Fruit fly (Drosophila melanogaster) whole organism, embryonic: ENCODE measurements around the gene CG17929.

Source experiments
- Atf-2 ChIP-seq: fragments of 200-800 bp; sonication (Bioruptor generic); optimal IDR thresholded peaks from 2 replicates; lab custom pipeline; 2016; ENCODE audit warnings: missing biosample characterization, missing genetic modification characterization
- Bdp1 ChIP-seq: fragments of 200-800 bp; sonication (Bioruptor generic); optimal IDR thresholded peaks from 3 replicates; lab custom pipeline; 2016; ENCODE audit warnings: missing biosample characterization, missing genetic modification characterization
- C15 ChIP-seq: fragments of 200-800 bp; sonication (Bioruptor generic); IDR thresholded peaks from 3 replicates; pipeline ENCODE4 v1.3.6; 2022; ENCODE audit warnings: missing biosample characterization, missing genetic modification characterization
- CG10462 ChIP-seq: fragments of 200-800 bp; sonication (Bioruptor generic); optimal IDR thresholded peaks from 2 replicates; lab custom pipeline; 2016; ENCODE audit warnings: missing biosample characterization, missing genetic modification characterization
- CG10543 ChIP-seq: fragments of 200-800 bp; sonication (Bioruptor generic); optimal IDR thresholded peaks from 3 replicates; lab custom pipeline; 2017; ENCODE audit warnings: missing biosample characterization, mild to moderate bottlenecking, missing genetic modification characterization, moderate library complexity
- CG11504 ChIP-seq: fragments of 200-800 bp; sonication (Bioruptor generic); optimal IDR thresholded peaks from 3 replicates; lab custom pipeline; 2019; ENCODE audit warnings: missing biosample characterization, mild to moderate bottlenecking, missing genetic modification characterization, moderate library complexity
- CG12071 ChIP-seq: fragments of 200-800 bp; sonication (Bioruptor generic); optimal IDR thresholded peaks from 3 replicates; lab custom pipeline; 2018; ENCODE audit warnings: missing biosample characterization, mild to moderate bottlenecking, missing genetic modification characterization
- CG1233 ChIP-seq: fragments of 200-800 bp; sonication (Bioruptor generic); optimal IDR thresholded peaks from 4 replicates; lab custom pipeline; 2018; ENCODE audit warnings: missing biosample characterization, mild to moderate bottlenecking, missing genetic modification characterization
- CG12769 ChIP-seq: fragments of 200-800 bp; sonication (Bioruptor generic); optimal IDR thresholded peaks from 2 replicates; lab custom pipeline; 2019; ENCODE audit warnings: missing biosample characterization, mild to moderate bottlenecking, missing genetic modification characterization, moderate library complexity
- CG13123 ChIP-seq: fragments of 200-800 bp; sonication (Bioruptor generic); optimal IDR thresholded peaks from 2 replicates; lab custom pipeline; 2016; ENCODE audit warnings: missing biosample characterization, missing genetic modification characterization
- CG14965 ChIP-seq: fragments of 200-800 bp; sonication (Bioruptor generic); optimal IDR thresholded peaks from 2 replicates; lab custom pipeline; 2016; ENCODE audit warnings: missing biosample characterization, missing genetic modification characterization, borderline replicate concordance
- CG1529 ChIP-seq: fragments of 200-800 bp; sonication (Bioruptor generic); optimal IDR thresholded peaks from 3 replicates; lab custom pipeline; 2018; ENCODE audit warnings: missing biosample characterization, missing genetic modification characterization
- CG1602 ChIP-seq: fragments of 200-800 bp; sonication (Bioruptor generic); optimal IDR thresholded peaks from 3 replicates; lab custom pipeline; 2016; ENCODE audit warnings: missing biosample characterization, missing genetic modification characterization
- CG17328 ChIP-seq: fragments of 200-800 bp; sonication (Bioruptor generic); IDR thresholded peaks from 2 replicates; pipeline ENCODE4 v1.3.6; 2022; ENCODE audit warnings: missing biosample characterization, missing genetic modification characterization
- CG2120 ChIP-seq: fragments of 200-800 bp; sonication (Bioruptor generic); optimal IDR thresholded peaks from 3 replicates; lab custom pipeline; 2016; ENCODE audit warnings: missing biosample characterization, missing genetic modification characterization
- CG2199 ChIP-seq: fragments of 200-800 bp; sonication (Bioruptor generic); IDR thresholded peaks from 3 replicates; pipeline ENCODE4 v1.3.6; 2022; ENCODE audit warnings: missing biosample characterization, missing genetic modification characterization
- CG31224 ChIP-seq: fragments of 200-800 bp; sonication (Bioruptor generic); IDR thresholded peaks from 2 replicates; pipeline ENCODE4 v1.3.6; 2022; ENCODE audit warnings: missing biosample characterization, missing genetic modification characterization
- CG31365 ChIP-seq: fragments of 200-800 bp; sonication (Bioruptor generic); optimal IDR thresholded peaks from 2 replicates; lab custom pipeline; 2018; ENCODE audit warnings: missing biosample characterization, mild to moderate bottlenecking, missing genetic modification characterization
- CG3995 ChIP-seq: fragments of 200-800 bp; sonication (Bioruptor generic); optimal IDR thresholded peaks from 3 replicates; lab custom pipeline; 2016; ENCODE audit warnings: missing biosample characterization, missing genetic modification characterization
- CG4282 ChIP-seq: fragments of 200-800 bp; sonication (Bioruptor generic); optimal IDR thresholded peaks from 2 replicates; lab custom pipeline; 2016; ENCODE audit warnings: missing biosample characterization, missing genetic modification characterization
- CG4707 ChIP-seq: fragments of 200-800 bp; sonication (Bioruptor generic); optimal IDR thresholded peaks from 2 replicates; lab custom pipeline; 2018; ENCODE audit warnings: missing biosample characterization, mild to moderate bottlenecking, missing genetic modification characterization, moderate library complexity
- CG6854 ChIP-seq: fragments of 200-800 bp; sonication (Bioruptor generic); optimal IDR thresholded peaks from 3 replicates; lab custom pipeline; 2017; ENCODE audit warnings: missing biosample characterization, mild to moderate bottlenecking, missing genetic modification characterization
- CG7372 ChIP-seq: fragments of 200-800 bp; sonication (Bioruptor generic); IDR thresholded peaks from 2 replicates; pipeline ENCODE4 v1.3.6; 2022; ENCODE audit warnings: missing biosample characterization, missing genetic modification characterization
- CG7745 ChIP-seq: fragments of 200-800 bp; sonication (Bioruptor generic); optimal IDR thresholded peaks from 2 replicates; lab custom pipeline; 2018; ENCODE audit warnings: missing biosample characterization, mild to moderate bottlenecking, missing genetic modification characterization, moderate library complexity
- CG9817 ChIP-seq: fragments of 200-800 bp; sonication (Bioruptor generic); optimal IDR thresholded peaks from 2 replicates; lab custom pipeline; 2018; ENCODE audit warnings: missing biosample characterization, mild to moderate bottlenecking, missing genetic modification characterization, moderate library complexity
- CoRest ChIP-seq: fragments of 200-800 bp; sonication (Bioruptor generic); optimal IDR thresholded peaks from 3 replicates; lab custom pipeline; 2018; ENCODE audit warnings: missing biosample characterization, mild to moderate bottlenecking, missing genetic modification characterization, moderate library complexity
- Dll ChIP-seq: fragments of 200-800 bp; sonication (Bioruptor generic); IDR thresholded peaks from 4 replicates; pipeline ENCODE4 v1.3.6; 2022; ENCODE audit warnings: missing biosample characterization, missing genetic modification characterization; ENCODE audit not compliant: partially characterized antibody
- Dref ChIP-seq: fragments of 200-800 bp; sonication (Bioruptor generic); IDR thresholded peaks from 2 replicates; pipeline ENCODE4 v1.3.6; 2022; ENCODE audit warnings: missing biosample characterization, missing genetic modification characterization
- GATAe ChIP-seq: fragments of 200-800 bp; sonication (Bioruptor generic); conservative IDR thresholded peaks from 2 replicates; pipeline ENCODE4 v1.3.6; 2022; ENCODE audit warnings: missing biosample characterization, missing genetic modification characterization
- HLH54F ChIP-seq: fragments of 200-800 bp; sonication (Bioruptor generic); optimal IDR thresholded peaks from 3 replicates; lab custom pipeline; 2016; ENCODE audit warnings: missing biosample characterization, missing genetic modification characterization
- HLHmδ ChIP-seq: fragments of 200-800 bp; sonication (Bioruptor generic); optimal IDR thresholded peaks from 2 replicates; lab custom pipeline; 2018; ENCODE audit warnings: missing biosample characterization, mild to moderate bottlenecking, missing genetic modification characterization, moderate library complexity
- HmgZ ChIP-seq: fragments of 200-800 bp; sonication (Bioruptor generic); optimal IDR thresholded peaks from 2 replicates; lab custom pipeline; 2018; ENCODE audit warnings: missing biosample characterization, mild to moderate bottlenecking, missing genetic modification characterization
- Jarid2 ChIP-seq: fragments of 200-800 bp; sonication (Bioruptor generic); optimal IDR thresholded peaks from 3 replicates; lab custom pipeline; 2017; ENCODE audit warnings: mild to moderate bottlenecking, missing biosample characterization, missing genetic modification reagents, missing genetic modification characterization
- Lhr ChIP-seq: fragments of 200-800 bp; sonication (Bioruptor generic); optimal IDR thresholded peaks from 3 replicates; lab custom pipeline; 2017; ENCODE audit warnings: mild to moderate bottlenecking, missing biosample characterization, missing genetic modification reagents, missing genetic modification characterization
- ara ChIP-seq: fragments of 200-800 bp; sonication (Bioruptor generic); IDR thresholded peaks from 2 replicates; pipeline ENCODE4 v1.3.6; 2022; ENCODE audit warnings: missing biosample characterization, missing genetic modification characterization
- ash1 ChIP-seq: fragments of 200-800 bp; sonication (Bioruptor generic); optimal IDR thresholded peaks from 2 replicates; lab custom pipeline; 2018; ENCODE audit warnings: missing biosample characterization, mild to moderate bottlenecking, missing genetic modification characterization
- bsh ChIP-seq, 2 experiments: fragments of 200-800 bp; sonication (Bioruptor generic); optimal IDR thresholded peaks; 2 replicates each; lab custom pipeline; 2017 to 2018; ENCODE audit warnings: mild to moderate bottlenecking in 2 of 2, missing biosample characterization in 2 of 2, missing genetic modification characterization in 2 of 2, moderate library complexity in 1 of 2
- cad ChIP-seq: fragments of >200 bp; optimal IDR thresholded peaks from 2 replicates; lab custom pipeline; 2017; ENCODE audit warnings: missing biosample characterization, missing genetic modification characterization
- gcm2 ChIP-seq: fragments of 200-800 bp; sonication (Bioruptor generic); optimal IDR thresholded peaks from 2 replicates; lab custom pipeline; 2016; ENCODE audit warnings: missing biosample characterization, missing genetic modification characterization
- gsb-n ChIP-seq: fragments of 200-800 bp; sonication (Bioruptor generic); optimal IDR thresholded peaks from 3 replicates; lab custom pipeline; 2018; ENCODE audit warnings: missing biosample characterization, mild to moderate bottlenecking, missing genetic modification characterization
- jigr1 ChIP-seq: fragments of 200-800 bp; sonication (Bioruptor generic); IDR thresholded peaks from 3 replicates; pipeline ENCODE4 v1.3.6; 2022; ENCODE audit warnings: missing biosample characterization, missing genetic modification characterization
- lilli ChIP-seq: fragments of 200-800 bp; sonication (Bioruptor generic); optimal IDR thresholded peaks from 3 replicates; lab custom pipeline; 2016; ENCODE audit warnings: missing biosample characterization, missing genetic modification characterization
- pb ChIP-seq: fragments of 200-800 bp; sonication (Bioruptor generic); optimal IDR thresholded peaks from 3 replicates; lab custom pipeline; 2016; ENCODE audit warnings: missing biosample characterization, missing genetic modification characterization
- ro ChIP-seq: fragments of 200-800 bp; sonication (Bioruptor generic); IDR thresholded peaks from 2 replicates; pipeline ENCODE4 v1.3.6; 2022; ENCODE audit warnings: missing biosample characterization, missing genetic modification characterization
- sd ChIP-seq: fragments of 200-800 bp; sonication (Bioruptor generic); optimal IDR thresholded peaks from 3 replicates; lab custom pipeline; 2018; ENCODE audit warnings: missing biosample characterization, mild to moderate bottlenecking, missing genetic modification characterization, moderate library complexity
- sim ChIP-seq: fragments of 200-800 bp; sonication (Bioruptor generic); IDR thresholded peaks from 2 replicates; pipeline ENCODE4 v1.3.6; 2022; ENCODE audit warnings: missing biosample characterization, missing genetic modification characterization
- sima ChIP-seq: fragments of 200-800 bp; sonication (Bioruptor generic); optimal IDR thresholded peaks from 2 replicates; lab custom pipeline; 2016; ENCODE audit warnings: missing biosample characterization, missing genetic modification characterization
- sisA ChIP-seq: fragments of 200-800 bp; sonication (Bioruptor generic); IDR thresholded peaks from 2 replicates; pipeline ENCODE4 v1.3.6; 2022; ENCODE audit warnings: missing biosample characterization, missing genetic modification characterization
- slp2 ChIP-seq: fragments of 200-800 bp; sonication (Bioruptor generic); optimal IDR thresholded peaks from 2 replicates; lab custom pipeline; 2016; ENCODE audit warnings: missing biosample characterization, missing genetic modification characterization
- yki ChIP-seq: fragments of >200 bp; optimal IDR thresholded peaks from 3 replicates; lab custom pipeline; 2018
- z ChIP-seq: fragments of 200-800 bp; sonication (Bioruptor generic); IDR thresholded peaks from 3 replicates; pipeline ENCODE4 v1.3.6; 2022; ENCODE audit warnings: missing biosample characterization, missing genetic modification characterization

The CG17929 gene

DNA sequence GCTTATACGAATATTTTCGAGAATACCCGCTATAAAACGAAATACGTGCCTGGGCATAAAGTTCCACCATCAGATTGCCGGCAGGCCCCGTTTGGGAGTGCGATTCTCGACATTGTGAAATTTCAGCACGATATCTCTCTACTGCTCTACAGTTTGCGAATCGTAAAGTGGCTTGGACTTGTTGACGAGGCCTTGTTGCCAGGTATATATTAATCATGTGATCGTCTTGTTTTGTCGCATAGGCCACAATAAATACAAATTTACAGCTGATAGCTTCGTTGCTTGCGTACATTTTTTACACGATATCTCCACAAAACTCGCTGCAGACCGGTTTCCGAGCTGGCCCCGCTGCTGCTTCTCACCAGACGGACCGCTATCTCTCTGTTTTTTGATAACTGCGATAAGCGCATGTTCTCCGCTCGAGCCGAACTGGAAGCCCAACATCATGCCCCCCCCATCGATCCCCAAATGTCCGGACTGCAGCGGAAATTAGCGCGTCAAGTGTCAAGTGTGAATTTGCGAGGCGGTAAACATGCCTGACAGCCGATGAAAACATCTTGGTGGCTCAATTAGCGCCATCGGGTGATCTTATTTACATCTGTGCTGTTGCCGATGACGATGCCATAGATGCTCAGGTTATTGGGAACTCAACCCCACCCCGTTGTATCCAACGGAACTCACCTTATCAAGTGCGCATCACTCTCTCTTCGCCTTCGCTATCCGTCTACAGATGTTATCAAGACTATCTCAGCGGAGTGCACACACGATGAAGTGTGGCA, 15.8 kb upstream of the CG17929 start (continued):
- TF ChIP-seq CG12769 (tag; lab: Kevin White, UChicago) (peak; percentile 31), Dref (GFP tag; lab: Robert Waterston, UW) (no peak), ash1 (GFP tag; lab: Kevin White, UChicago) (no peak), lilli (GFP tag; lab: Kevin White, UChicago) (peak; percentile 30), CG1602 (GFP tag; lab: Kevin White, UChicago) (no peak), GATAe (GFP tag; lab: Robert Waterston, UW) (no peak), HLH54F (GFP tag; lab: Kevin White, UChicago) (no peak), Jarid2 (GFP tag; lab: Kevin White, UChicago) (no peak), sd (tag; lab: Kevin White, UChicago) (no peak), z (GFP tag; lab: Robert Waterston, UW) (no peak), gcm2 (GFP tag; lab: Kevin White, UChicago) (no peak), gsb-n (tag; lab: Kevin White, UChicago) (no peak), sima (GFP tag; lab: Kevin White, UChicago) (no peak), CG9817 (tag; lab: Kevin White, UChicago) (no peak), CG7372 (GFP tag; lab: Robert Waterston, UW) (peak; percentile 32; the same call in 1 of the 2 replicates), CG10543 (GFP tag; lab: Kevin White, UChicago) (peak; percentile 39), cad (GFP tag; lab: Kevin White, UChicago) (no peak), sim (no peak), ara (GFP tag; lab: Robert Waterston, UW) (peak; percentile 37; the same call in 1 of the 2 replicates), C15 (no peak), CG7745 (tag; lab: Kevin White, UChicago) (no peak), CG31224 (GFP tag; lab: Robert Waterston, UW) (no peak), sisA (GFP tag; lab: Robert Waterston, UW) (no peak; the same call in 1 of the 2 replicates), CG17328 (GFP tag; lab: Robert Waterston, UW) (peak; percentile 51; the same call in 1 of the 2 replicates), CG12071 (GFP tag; lab: Kevin White, UChicago) (no peak), CG13123 (GFP tag; lab: Kevin White, UChicago) (no peak), bsh (GFP tag; optimal IDR thresholded peaks at IDR 0.05; lab: Kevin White, UChicago) (peak in 1 of 2 experiments; percentile 30), CG1233 (GFP tag; lab: Kevin White, UChicago) (peak; percentile 93), CG2199 (GFP tag; lab: Robert Waterston, UW) (no peak), CG31365 (tag; lab: Kevin White, UChicago) (no peak), CG6854 (GFP tag; lab: Kevin White, UChicago) (no peak), pb (GFP tag; lab: Kevin White, UChicago) (no peak), CoRest (tag; lab: Kevin White, UChicago) (peak; percentile 29), CG1529 (peak; percentile 100), Atf-2 (GFP tag; lab: Kevin White, UChicago) (no peak), CG11504 (no peak), CG10462 (GFP tag; lab: Kevin White, UChicago) (no peak), CG3995 (GFP tag; lab: Kevin White, UChicago) (no peak), CG2120 (peak; percentile 41), Lhr (GFP tag; lab: Kevin White, UChicago) (no peak), ro (GFP tag; lab: Robert Waterston, UW) (no peak), slp2 (no peak), Dll (GFP tag; lab: Robert Waterston, UW) (no peak), CG4707 (GFP tag; lab: Kevin White, UChicago) (no peak), CG4282 (GFP tag; lab: Kevin White, UChicago) (no peak), jigr1 (GFP tag; lab: Robert Waterston, UW) (no peak), yki (no peak), HmgZ (no peak), HLHmδ (GFP tag; lab: Kevin White, UChicago) (no peak), CG14965 (no peak), Bdp1 (no peak)
